Fruit fly (Drosophila melanogaster) whole organism, prepupa: Measurements from ENCODE around the gene Ccz1.
A peak's percentile ranks its signal among the peaks of the same experiment; 100 is the strongest.

ENCODE experiments used
- Blimp-1 ChIP-seq: fragments of 200-800 bp; sonication (Bioruptor generic); optimal IDR thresholded peaks from 3 replicates; lab custom pipeline; 2017; ENCODE audit warnings: missing biosample characterization, missing genetic modification characterization, mild to moderate bottlenecking, moderate library complexity, missing genetic modification reagents
- CG10631 ChIP-seq: fragments of 200-800 bp; sonication (Bioruptor generic); optimal IDR thresholded peaks from 2 replicates; lab custom pipeline; 2016; ENCODE audit warnings: missing biosample characterization, missing genetic modification characterization
- CG10669 ChIP-seq: fragments of 200-800 bp; sonication (Bioruptor generic); optimal IDR thresholded peaks from 3 replicates; lab custom pipeline; 2018; ENCODE audit warnings: missing biosample characterization, mild to moderate bottlenecking, missing genetic modification characterization, moderate library complexity
- CG11294 ChIP-seq: fragments of 200-800 bp; sonication (Bioruptor generic); IDR thresholded peaks from 2 replicates; pipeline ENCODE4 v1.3.6; 2022; ENCODE audit warnings: missing biosample characterization, missing genetic modification characterization
- CG11902 ChIP-seq: fragments of 200-800 bp; sonication (Bioruptor generic); optimal IDR thresholded peaks from 3 replicates; lab custom pipeline; 2016; ENCODE audit warnings: missing biosample characterization, missing genetic modification characterization
- CG15336 ChIP-seq: fragments of 200-800 bp; sonication (Bioruptor generic); IDR thresholded peaks from 2 replicates; pipeline ENCODE4 v1.3.6; 2022; ENCODE audit warnings: missing biosample characterization, missing genetic modification characterization
- CG1621 ChIP-seq: fragments of 200-800 bp; sonication (Bioruptor generic); optimal IDR thresholded peaks from 3 replicates; lab custom pipeline; 2018; ENCODE audit warnings: missing biosample characterization, mild to moderate bottlenecking, missing genetic modification characterization
- CG16779 ChIP-seq: fragments of 200-800 bp; sonication (Bioruptor generic); optimal IDR thresholded peaks from 3 replicates; lab custom pipeline; 2017; ENCODE audit warnings: missing biosample characterization, mild to moderate bottlenecking, missing genetic modification characterization
- CG3032 ChIP-seq: fragments of 200-800 bp; optimal IDR thresholded peaks from 2 replicates; lab custom pipeline; 2019; ENCODE audit warnings: missing biosample characterization, mild to moderate bottlenecking, missing genetic modification characterization, moderate library complexity
- CG31627 ChIP-seq: fragments of 200-800 bp; sonication (Bioruptor generic); optimal IDR thresholded peaks from 3 replicates; lab custom pipeline; 2016; ENCODE audit warnings: missing biosample characterization, missing genetic modification characterization
- CG32006 ChIP-seq: fragments of 200-800 bp; sonication (Bioruptor generic); optimal IDR thresholded peaks from 3 replicates; lab custom pipeline; 2017; ENCODE audit warnings: missing biosample characterization, mild to moderate bottlenecking, missing genetic modification characterization
- CG34406 ChIP-seq: fragments of 200-800 bp; sonication (Bioruptor generic); optimal IDR thresholded peaks from 3 replicates; lab custom pipeline; 2016; ENCODE audit warnings: missing biosample characterization, missing genetic modification characterization
- CG4318 ChIP-seq: fragments of 200-800 bp; sonication (Bioruptor generic); optimal IDR thresholded peaks from 3 replicates; lab custom pipeline; 2017; ENCODE audit warnings: missing biosample characterization, mild to moderate bottlenecking, missing genetic modification characterization
- CG6163 ChIP-seq: fragments of 200-800 bp; sonication (Bioruptor generic); IDR thresholded peaks from 3 replicates; pipeline ENCODE4 v1.3.6; 2022; ENCODE audit warnings: missing biosample characterization, missing genetic modification characterization
- CG6276 ChIP-seq: fragments of 200-800 bp; sonication (Bioruptor generic); optimal IDR thresholded peaks from 2 replicates; lab custom pipeline; 2017; ENCODE audit warnings: missing biosample characterization, mild to moderate bottlenecking, missing genetic modification characterization
- CG6792 ChIP-seq: fragments of 200-800 bp; sonication (Bioruptor generic); optimal IDR thresholded peaks from 3 replicates; lab custom pipeline; 2016; ENCODE audit warnings: missing biosample characterization, missing genetic modification characterization
- CG6808 ChIP-seq: fragments of 200-800 bp; sonication (Bioruptor generic); optimal IDR thresholded peaks from 3 replicates; lab custom pipeline; 2017; ENCODE audit warnings: missing biosample characterization, missing genetic modification characterization, mild to moderate bottlenecking, moderate library complexity, missing genetic modification reagents
- CG6854 ChIP-seq: fragments of 200-800 bp; sonication (Bioruptor generic); optimal IDR thresholded peaks from 2 replicates; lab custom pipeline; 2017; ENCODE audit warnings: missing biosample characterization, mild to moderate bottlenecking, missing genetic modification characterization
- CG7368 ChIP-seq: fragments of 200-800 bp; sonication (Bioruptor generic); optimal IDR thresholded peaks from 3 replicates; lab custom pipeline; 2016; ENCODE audit warnings: missing biosample characterization, missing genetic modification characterization
- CG8119 ChIP-seq: fragments of 200-800 bp; sonication (Bioruptor generic); IDR thresholded peaks from 3 replicates; pipeline ENCODE4 v1.3.6; 2022; ENCODE audit warnings: missing biosample characterization, missing genetic modification characterization
- CG8632 ChIP-seq: fragments of 200-800 bp; sonication (Bioruptor generic); optimal IDR thresholded peaks from 3 replicates; lab custom pipeline; 2016; ENCODE audit warnings: missing biosample characterization, missing genetic modification characterization
- CG9139 ChIP-seq: fragments of 200-800 bp; sonication (Bioruptor generic); optimal IDR thresholded peaks from 3 replicates; lab custom pipeline; 2017; ENCODE audit warnings: missing biosample characterization, mild to moderate bottlenecking, missing genetic modification characterization
- Eip78C ChIP-seq: fragments of 200-800 bp; sonication (Bioruptor generic); peaks from one replicate; lab custom pipeline; 2016; ENCODE audit warnings: missing biosample characterization, missing genetic modification characterization
- Eip93F ChIP-seq: fragments of 200-800 bp; sonication (Bioruptor generic); optimal IDR thresholded peaks from 2 replicates; lab custom pipeline; 2016; ENCODE audit warnings: missing biosample characterization, mild to moderate bottlenecking, missing genetic modification characterization
- Ets21C ChIP-seq: fragments of 200-800 bp; sonication (Bioruptor generic); optimal IDR thresholded peaks from 3 replicates; lab custom pipeline; 2016; ENCODE audit warnings: missing biosample characterization, missing genetic modification characterization
- Ets96B ChIP-seq: fragments of 200-800 bp; optimal IDR thresholded peaks from 2 replicates; lab custom pipeline; 2019; ENCODE audit warnings: missing biosample characterization, mild to moderate bottlenecking, missing genetic modification characterization, moderate library complexity
- Gug ChIP-seq: fragments of 200-800 bp; sonication (Bioruptor generic); IDR thresholded peaks from 2 replicates; pipeline ENCODE4 v1.3.6; 2022; ENCODE audit warnings: missing biosample characterization, missing genetic modification characterization
- Hr38 ChIP-seq: sonication (Bioruptor generic); optimal IDR thresholded peaks from 2 replicates; lab custom pipeline; 2016; ENCODE audit warnings: missing biosample characterization, missing genetic modification characterization
- Hr39 ChIP-seq: fragments of 200-800 bp; sonication (Bioruptor generic); optimal IDR thresholded peaks from 2 replicates; lab custom pipeline; 2016; ENCODE audit warnings: missing biosample characterization, missing genetic modification characterization
- Hr4 ChIP-seq: fragments of 200-800 bp; sonication (Bioruptor generic); optimal IDR thresholded peaks from 3 replicates; lab custom pipeline; 2016; ENCODE audit warnings: missing biosample characterization, missing genetic modification characterization
- Lpt ChIP-seq: fragments of 200-800 bp; sonication (Bioruptor generic); optimal IDR thresholded peaks from 3 replicates; lab custom pipeline; 2016; ENCODE audit warnings: missing biosample characterization, missing genetic modification characterization
- Met ChIP-seq: fragments of 200-800 bp; sonication (Bioruptor generic); optimal IDR thresholded peaks from 3 replicates; lab custom pipeline; 2016; ENCODE audit warnings: missing biosample characterization, missing genetic modification characterization
- OdsH ChIP-seq: fragments of 200-800 bp; sonication (Bioruptor generic); optimal IDR thresholded peaks from 3 replicates; lab custom pipeline; 2016; ENCODE audit warnings: missing biosample characterization, missing genetic modification characterization
- Smox ChIP-seq: fragments of 200-800 bp; sonication (Bioruptor generic); optimal IDR thresholded peaks from 3 replicates; lab custom pipeline; 2016; ENCODE audit warnings: missing biosample characterization, missing genetic modification characterization
- Sox102F ChIP-seq: fragments of 200-800 bp; sonication (Bioruptor generic); optimal IDR thresholded peaks from 2 replicates; lab custom pipeline; 2016; ENCODE audit warnings: missing biosample characterization, mild to moderate bottlenecking, missing genetic modification characterization
- Sox15 ChIP-seq: fragments of 200-800 bp; sonication (Bioruptor generic); optimal IDR thresholded peaks from 3 replicates; lab custom pipeline; 2016; ENCODE audit warnings: missing biosample characterization, missing genetic modification characterization
- achi ChIP-seq: fragments of 200-800 bp; sonication (Bioruptor generic); optimal IDR thresholded peaks from 3 replicates; lab custom pipeline; 2016; ENCODE audit warnings: missing biosample characterization, missing genetic modification characterization
- acj6 ChIP-seq: fragments of 200-800 bp; sonication (Bioruptor generic); optimal IDR thresholded peaks from 3 replicates; lab custom pipeline; 2016; ENCODE audit warnings: missing biosample characterization, missing genetic modification characterization
- cyc ChIP-seq: fragments of 200-800 bp; sonication (Bioruptor generic); optimal IDR thresholded peaks from 3 replicates; lab custom pipeline; 2016; ENCODE audit warnings: missing biosample characterization, missing genetic modification characterization
- dac ChIP-seq: fragments of 200-800 bp; sonication (Bioruptor generic); optimal IDR thresholded peaks from 2 replicates; lab custom pipeline; 2017; ENCODE audit warnings: missing biosample characterization, mild to moderate bottlenecking, missing genetic modification characterization
- dsx ChIP-seq: fragments of 200-800 bp; optimal IDR thresholded peaks from 3 replicates; lab custom pipeline; 2019; ENCODE audit warnings: missing biosample characterization, mild to moderate bottlenecking, missing genetic modification characterization, moderate library complexity; ENCODE audit not compliant: poor library complexity, severe bottlenecking
- eg ChIP-seq: fragments of 200-800 bp; sonication (Bioruptor generic); IDR thresholded peaks from 3 replicates; pipeline ENCODE4 v1.3.6; 2022; ENCODE audit warnings: missing biosample characterization, missing genetic modification characterization
- esn ChIP-seq: fragments of 200-800 bp; sonication (Bioruptor generic); optimal IDR thresholded peaks from 2 replicates; lab custom pipeline; 2016; ENCODE audit warnings: missing biosample characterization, mild to moderate bottlenecking, missing genetic modification characterization, moderate library complexity
- fd59A ChIP-seq: fragments of 200-800 bp; sonication (Bioruptor generic); optimal IDR thresholded peaks from 2 replicates; lab custom pipeline; 2017; ENCODE audit warnings: missing biosample characterization, mild to moderate bottlenecking, missing genetic modification characterization, missing genetic modification reagents
- fd85E ChIP-seq: fragments of 200-800 bp; sonication (Bioruptor generic); optimal IDR thresholded peaks from 3 replicates; lab custom pipeline; 2016; ENCODE audit warnings: missing biosample characterization, missing genetic modification characterization
- fkh ChIP-seq: fragments of 200-800 bp; sonication (Bioruptor generic); optimal IDR thresholded peaks from 3 replicates; lab custom pipeline; 2017; ENCODE audit warnings: missing biosample characterization, mild to moderate bottlenecking, missing genetic modification characterization, moderate library complexity
- lz ChIP-seq: fragments of 200-800 bp; sonication (Bioruptor generic); optimal IDR thresholded peaks from 3 replicates; lab custom pipeline; 2016; ENCODE audit warnings: missing biosample characterization, missing genetic modification characterization
- net ChIP-seq: fragments of 200-800 bp; sonication (Bioruptor generic); optimal IDR thresholded peaks from 3 replicates; lab custom pipeline; 2016; ENCODE audit warnings: missing biosample characterization, missing genetic modification characterization
- salr ChIP-seq, 2 experiments: fragments of 200-800 bp; sonication (Bioruptor generic); optimal IDR thresholded peaks; 3 replicates each; lab custom pipeline; 2016 to 2018; ENCODE audit warnings: missing biosample characterization in 2 of 2, missing genetic modification characterization in 2 of 2, mild to moderate bottlenecking in 1 of 2
- spab ChIP-seq: fragments of 200-800 bp; sonication (Bioruptor generic); optimal IDR thresholded peaks from 2 replicates; lab custom pipeline; 2017; ENCODE audit warnings: missing biosample characterization, mild to moderate bottlenecking, missing genetic modification characterization, missing genetic modification reagents
- svp ChIP-seq: fragments of 200-800 bp; sonication (Bioruptor generic); peaks from one replicate; lab custom pipeline; 2016; ENCODE audit warnings: missing biosample characterization, missing genetic modification characterization
- topi ChIP-seq: fragments of 200-800 bp; sonication (Bioruptor generic); optimal IDR thresholded peaks from 3 replicates; lab custom pipeline; 2016; ENCODE audit warnings: missing biosample characterization, missing genetic modification characterization

The Ccz1 gene

dm6 chr3L:3852842-3853241 is 46.1 kb downstream of the Ccz1 start:
- peak; percentile 22 for TF ChIP-seq Ets96B
- no peak for TF ChIP-seq fkh (GFP tag; lab: Kevin White, UChicago)
- TF ChIP-seq lz (GFP tag; lab: Kevin White, UChicago) = peak; percentile 38
- peak; percentile 79 for TF ChIP-seq OdsH (GFP tag; lab: Kevin White, UChicago)
- peak; percentile 82 for TF ChIP-seq fd59A (GFP tag; lab: Kevin White, UChicago)
- peak; percentile 42 for TF ChIP-seq Met (GFP tag; lab: Kevin White, UChicago)
- peak; percentile 78 for TF ChIP-seq CG10631 (GFP tag; lab: Kevin White, UChicago)
- TF ChIP-seq CG1621 (tag; lab: Kevin White, UChicago) = peak; percentile 81
- TF ChIP-seq CG6276 (GFP tag; lab: Kevin White, UChicago) = no peak
- TF ChIP-seq dac (GFP tag; lab: Kevin White, UChicago) = no peak
- TF ChIP-seq dsx (GFP tag; lab: Kevin White, UChicago) = peak; percentile 80
- peak; percentile 88 for TF ChIP-seq CG6163 (GFP tag; lab: Robert Waterston, UW)
- peak; percentile 57 for TF ChIP-seq Hr39 (GFP tag; lab: Kevin White, UChicago)
- TF ChIP-seq CG34406 = peak; percentile 62
- TF ChIP-seq acj6 (GFP tag; lab: Kevin White, UChicago) = peak; percentile 81
- peak; percentile 9 for TF ChIP-seq CG11902 (GFP tag; lab: Kevin White, UChicago)
- peak; percentile 69 for TF ChIP-seq net (GFP tag; lab: Kevin White, UChicago)
- peak; percentile 42 for TF ChIP-seq CG4318 (GFP tag; lab: Kevin White, UChicago)
- peak; percentile 30 for TF ChIP-seq cyc
- TF ChIP-seq salr (GFP tag; optimal IDR thresholded peaks at IDR 0.05; lab: Kevin White, UChicago) = peak; percentile 57 to 83
- peak; percentile 43; the same call in 2 of the 3 replicates for TF ChIP-seq CG8119 (GFP tag; lab: Robert Waterston, UW)
- TF ChIP-seq fd85E (GFP tag; lab: Kevin White, UChicago) = no peak
- TF ChIP-seq Eip93F = no peak
- 0 out of 2 replicates have a peak, but pooled peaks have one; percentile 17 for TF ChIP-seq CG11294 (GFP tag; lab: Robert Waterston, UW)
- TF ChIP-seq Hr38 = no peak
- TF ChIP-seq CG8632 = peak; percentile 67
- peak; percentile 15 for TF ChIP-seq Ets21C
- TF ChIP-seq svp (GFP tag; lab: Kevin White, UChicago) = peak; percentile 74
- TF ChIP-seq CG32006 = peak; percentile 59
- TF ChIP-seq Sox15 = peak; percentile 73
- peak; percentile 76 for TF ChIP-seq achi (GFP tag; lab: Kevin White, UChicago)
- peak; percentile 31; the same call in 1 of the 2 replicates for TF ChIP-seq Gug (GFP tag; lab: Robert Waterston, UW)
- TF ChIP-seq Lpt (GFP tag; lab: Kevin White, UChicago) = peak; percentile 27
- TF ChIP-seq CG7368 (GFP tag; lab: Kevin White, UChicago) = peak; percentile 21
- peak; percentile 64 for TF ChIP-seq CG6808 (GFP tag; lab: Kevin White, UChicago)
- TF ChIP-seq CG6854 (GFP tag; lab: Kevin White, UChicago) = no peak
- TF ChIP-seq CG9139 (GFP tag; lab: Kevin White, UChicago) = peak; percentile 38
- TF ChIP-seq CG6792 (GFP tag; lab: Kevin White, UChicago) = peak; percentile 78
- peak; percentile 59 for TF ChIP-seq CG10669 (GFP tag; lab: Kevin White, UChicago)
- TF ChIP-seq esn = peak; percentile 42
- TF ChIP-seq Hr4 (GFP tag; lab: Kevin White, UChicago) = peak; percentile 63
- peak; percentile 49 for TF ChIP-seq CG31627
- TF ChIP-seq Smox = peak; percentile 42
- peak; percentile 13 for TF ChIP-seq topi
- peak; percentile 59 for TF ChIP-seq CG15336 (GFP tag; lab: Robert Waterston, UW)
- peak; percentile 30 for TF ChIP-seq Sox102F
- TF ChIP-seq CG3032 (tag; lab: Kevin White, UChicago) = peak; percentile 64
- TF ChIP-seq Eip78C (GFP tag; lab: Kevin White, UChicago) = peak; percentile 94
- no peak for TF ChIP-seq Blimp-1 (GFP tag; lab: Kevin White, UChicago)
- TF ChIP-seq spab (GFP tag; lab: Kevin White, UChicago) = peak; percentile 50
- TF ChIP-seq CG16779 (tag; lab: Kevin White, UChicago) = no peak
- peak; percentile 61 for TF ChIP-seq eg
